Worm (Caenorhabditis elegans) whole organism, early embryonic: ENCODE data around the gene nhr-106.

Experiments
- ama-1 ChIP-seq: fragments of 150-350 bp; optimal IDR thresholded peaks from 2 replicates; lab custom pipeline; 2014
- hmg-4 ChIP-seq: fragments of 200-800 bp; sonication (Bioruptor generic); optimal IDR thresholded peaks from 2 replicates; lab custom pipeline; 2018; ENCODE audit warnings: mild to moderate bottlenecking, missing genetic modification characterization, missing compliant biosample characterization
- tbx-11 ChIP-seq: fragments of 200-800 bp; sonication (Bioruptor generic); IDR thresholded peaks from 2 replicates; pipeline ENCODE4 v1.3.6; 2022; ENCODE audit warnings: missing genetic modification characterization, missing compliant biosample characterization
- tra-4 ChIP-seq: sonication (generic microtip); optimal IDR thresholded peaks from 2 replicates; lab custom pipeline; 2017; ENCODE audit warnings: missing genetic modification characterization, missing compliant biosample characterization

DNA sequence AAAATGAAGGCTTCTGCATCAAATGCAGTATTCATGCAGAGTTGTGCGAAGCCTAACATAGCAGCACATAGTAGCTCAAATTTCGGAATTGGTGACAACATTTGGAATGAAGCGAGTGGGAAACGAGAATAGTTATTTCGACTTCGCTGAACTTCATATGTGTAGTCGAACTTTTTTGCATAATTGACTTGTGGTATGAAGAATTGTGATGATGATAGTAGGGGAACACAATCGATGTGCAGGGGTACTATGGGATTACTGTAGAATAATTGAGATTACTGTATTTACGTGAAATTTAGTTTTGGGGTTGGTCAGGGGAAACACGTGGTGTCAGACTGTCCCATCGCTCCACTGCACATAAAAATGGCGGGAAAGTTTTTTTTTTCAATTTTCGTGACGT, 48.5 kb upstream of the nhr-106 start, which contains the start of gene B0554.7:
- TF ChIP-seq ama-1 (lab: Kevin White, UChicago): no peak
- TF ChIP-seq tra-4 (tag; lab: Kevin White, UChicago): no peak
- no peak for TF ChIP-seq hmg-4 (GFP tag; lab: Kevin White, UChicago)
- TF ChIP-seq tbx-11 (GFP tag; lab: Robert Waterston, UW): no peak
